Fruit fly (Drosophila melanogaster): ENCODE data around the gene sws.

DNA sequence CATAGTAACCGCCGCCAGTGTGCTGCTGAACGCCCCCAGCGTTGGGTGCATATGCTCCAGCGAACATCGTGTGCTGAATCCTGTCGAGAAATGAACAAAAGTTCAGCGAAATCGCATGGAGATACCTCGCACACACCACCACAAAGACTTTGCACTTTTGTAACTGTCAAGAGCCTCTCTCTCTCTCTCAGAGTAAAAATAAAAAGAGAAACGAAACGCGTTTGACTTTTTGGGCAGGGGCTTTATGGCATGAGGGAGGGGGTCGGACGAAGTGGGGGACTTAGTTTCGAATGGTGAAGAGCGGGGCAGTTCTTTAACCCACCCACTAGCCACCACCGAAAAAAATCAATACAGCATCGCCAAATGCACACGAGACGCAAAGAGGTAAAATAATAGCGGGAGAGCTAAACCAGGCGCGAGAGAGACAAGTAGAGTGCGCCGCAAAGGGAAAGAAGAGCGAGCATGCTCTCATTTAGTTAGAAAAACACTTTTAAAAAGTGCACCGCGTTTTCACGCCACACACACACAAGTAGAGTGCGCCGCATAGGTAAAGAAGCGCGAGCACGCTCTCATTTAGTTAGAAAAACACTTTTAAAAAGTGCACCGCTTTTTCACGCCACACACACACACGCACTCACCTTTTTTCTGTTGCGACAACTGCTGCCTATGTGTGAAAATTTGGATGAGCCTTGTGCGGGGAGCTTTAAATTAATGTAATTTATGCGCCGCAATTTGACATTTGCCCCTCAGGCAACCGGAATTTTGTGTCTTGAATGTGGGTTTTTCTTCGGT is 37.6 kb downstream of the sws start:
- TF ChIP-seq CG32006 (GFP tag; optimal IDR thresholded peaks at IDR 0.05) = no peak
- TF ChIP-seq Hr38 (GFP tag; optimal IDR thresholded peaks at IDR 0.05) = no peak
- TF ChIP-seq CG3919 (GFP tag; optimal IDR thresholded peaks at IDR 0.05) = no peak
- peak; percentile 38 for TF ChIP-seq CG6276 (GFP tag; optimal IDR thresholded peaks at IDR 0.05)
- TF ChIP-seq Blimp-1 (GFP tag; optimal IDR thresholded peaks at IDR 0.05) = no peak
- TF ChIP-seq achi (GFP tag; optimal IDR thresholded peaks at IDR 0.05) = no peak
- peak; percentile 27; the same call in 1 of the 2 replicates for TF ChIP-seq CG15336 (GFP tag; IDR thresholded peaks at IDR 0.05)
- no peak for TF ChIP-seq Hr39 (GFP tag; optimal IDR thresholded peaks at IDR 0.05)
